Fruit fly (Drosophila melanogaster): ENCODE data around the gene CG11131.
A peak's percentile ranks its signal among the peaks of the same experiment; 100 is the strongest.

CG11131 gene

dm6 chr3L:22898444-22898843, at the start of gene CG11131:
Gene CG11131 (plus strand): TSS chr3L:22898744.
- TF ChIP-seq Sp1 (GFP tag; optimal IDR thresholded peaks at IDR 0.05) (no peak), Dif (GFP tag; optimal IDR thresholded peaks at IDR 0.05; ENCODE audit: partially characterized antibody) (no peak), Hr78 (GFP tag; optimal IDR thresholded peaks at IDR 0.05) (no peak), rgr (GFP tag; optimal IDR thresholded peaks at IDR 0.05) (no peak), OdsH (GFP tag; optimal IDR thresholded peaks at IDR 0.05) (no peak), h (GFP tag; optimal IDR thresholded peaks at IDR 0.05) (no peak), N (GFP tag; optimal IDR thresholded peaks at IDR 0.05) (no peak), CG9705 (GFP tag; optimal IDR thresholded peaks at IDR 0.05) (no peak), Mio (GFP tag; optimal IDR thresholded peaks at IDR 0.05) (no peak), Myc (optimal IDR thresholded peaks at IDR 0.05) (no peak), fru (GFP tag; optimal IDR thresholded peaks at IDR 0.05) (no peak), jim (GFP tag; optimal IDR thresholded peaks at IDR 0.05) (no peak)

- TF ChIP-seq Sp1 (GFP tag; optimal IDR thresholded peaks at IDR 0.05): no peak
- no peak for TF ChIP-seq CG32264 (GFP tag; optimal IDR thresholded peaks at IDR 0.05)
- no peak for TF ChIP-seq Dif (GFP tag; optimal IDR thresholded peaks at IDR 0.05; ENCODE audit: partially characterized antibody)
- no peak for TF ChIP-seq HLH106 (tag; optimal IDR thresholded peaks at IDR 0.05)
- TF ChIP-seq GATAd (GFP tag; optimal IDR thresholded peaks at IDR 0.05): no peak
- no peak for TF ChIP-seq CG9705 (GFP tag; optimal IDR thresholded peaks at IDR 0.05)
- TF ChIP-seq Jra (GFP tag; optimal IDR thresholded peaks at IDR 0.05): no peak
Measured at dm6 chr3L:22848940-22849339, 49.6 kb upstream of the CG11131 start.

- TF ChIP-seq Dif (GFP tag; optimal IDR thresholded peaks at IDR 0.05; ENCODE audit: partially characterized antibody) (peak; percentile 95), HLH106 (tag; optimal IDR thresholded peaks at IDR 0.05) (peak; percentile 20), foxo (GFP tag; optimal IDR thresholded peaks at IDR 0.05) (peak in 1 of 2 experiments; percentile 62), GATAd (GFP tag; optimal IDR thresholded peaks at IDR 0.05) (no peak), Hnf4 (GFP tag; optimal IDR thresholded peaks at IDR 0.05) (no peak), Myc (optimal IDR thresholded peaks at IDR 0.05) (no peak), Rel (GFP tag; optimal IDR thresholded peaks at IDR 0.05) (peak; percentile 91), Rel (tag; optimal IDR thresholded peaks at IDR 0.05) (peak; percentile 95), h (GFP tag; optimal IDR thresholded peaks at IDR 0.05) (peak; percentile 14), dmrt93B (GFP tag; optimal IDR thresholded peaks at IDR 0.05) (no peak), sage (GFP tag; optimal IDR thresholded peaks at IDR 0.05) (peak; percentile 69), CrebA (GFP tag; optimal IDR thresholded peaks at IDR 0.05; ENCODE audit: borderline replicate concordance) (peak; percentile 91), ey (GFP tag; optimal IDR thresholded peaks at IDR 0.05) (peak; percentile 55), CG32264 (GFP tag; optimal IDR thresholded peaks at IDR 0.05) (no peak), rgr (GFP tag; optimal IDR thresholded peaks at IDR 0.05) (peak; percentile 9), dl (GFP tag; optimal IDR thresholded peaks at IDR 0.05; ENCODE audit: insufficient read depth in 1 of 2, partially characterized antibody in 2 of 2) (peak; percentile 87 to 91), Jra (GFP tag; optimal IDR thresholded peaks at IDR 0.05) (no peak), Vsx2 (GFP tag; optimal IDR thresholded peaks at IDR 0.05; ENCODE audit: partially characterized antibody) (peak; percentile 12), Sp1 (GFP tag; optimal IDR thresholded peaks at IDR 0.05) (peak; percentile 81), psq (GFP tag; optimal IDR thresholded peaks at IDR 0.05) (peak; percentile 85), fru (GFP tag; optimal IDR thresholded peaks at IDR 0.05) (peak; percentile 75)
Measured at dm6 chr3L:22851172-22852128, 47.1 kb upstream of the CG11131 start.

dm6 chr3L:22853412-22853811, 45.1 kb upstream of the CG11131 start, which contains the start of gene CG32462:
Gene CG32462 (minus strand): TSS chr3L:22853512.
- no peak for TF ChIP-seq Sp1 (GFP tag; optimal IDR thresholded peaks at IDR 0.05)
- no peak for TF ChIP-seq woc (GFP tag; optimal IDR thresholded peaks at IDR 0.05)
- TF ChIP-seq h (GFP tag; optimal IDR thresholded peaks at IDR 0.05): no peak
- TF ChIP-seq Myc (optimal IDR thresholded peaks at IDR 0.05): no peak
- TF ChIP-seq Dif (GFP tag; optimal IDR thresholded peaks at IDR 0.05; ENCODE audit: partially characterized antibody): no peak
- TF ChIP-seq HLH106 (tag; optimal IDR thresholded peaks at IDR 0.05): no peak
- no peak for TF ChIP-seq CrebA (GFP tag; optimal IDR thresholded peaks at IDR 0.05; ENCODE audit: borderline replicate concordance)
- no peak for TF ChIP-seq foxo (GFP tag; optimal IDR thresholded peaks at IDR 0.05)
- no peak for TF ChIP-seq Jra (GFP tag; optimal IDR thresholded peaks at IDR 0.05)
- TF ChIP-seq fru (GFP tag; optimal IDR thresholded peaks at IDR 0.05): no peak
- no peak for TF ChIP-seq ey (GFP tag; optimal IDR thresholded peaks at IDR 0.05)
- TF ChIP-seq pan (optimal IDR thresholded peaks at IDR 0.05): no peak
- no peak for TF ChIP-seq jim (GFP tag; optimal IDR thresholded peaks at IDR 0.05)
- TF ChIP-seq rgr (GFP tag; optimal IDR thresholded peaks at IDR 0.05): no peak
